Worm (Caenorhabditis elegans) whole organism, young adult: ENCODE results near the gene clec-266.

Experiments used
- B0035.1 ChIP-seq: sonication (generic microtip); optimal IDR thresholded peaks from 2 replicates; lab custom pipeline; 2016; ENCODE audit warnings: missing genetic modification characterization, mild to moderate bottlenecking, missing compliant biosample characterization, missing genotype, missing genetic modification reagents
- B0261.1 ChIP-seq: sonication (generic microtip); optimal IDR thresholded peaks from 2 replicates; lab custom pipeline; 2016; ENCODE audit warnings: mild to moderate bottlenecking, missing genetic modification characterization, moderate library complexity, missing compliant biosample characterization
- C17E4.6 ChIP-seq: fragments of 200-800 bp; sonication (Bioruptor generic); IDR thresholded peaks from 2 replicates; pipeline ENCODE4 v1.3.6; 2022; ENCODE audit warnings: missing genetic modification reagents, missing genetic modification characterization, missing compliant biosample characterization
- F22D6.2 ChIP-seq: sonication (generic microtip); optimal IDR thresholded peaks from 2 replicates; lab custom pipeline; 2016; ENCODE audit warnings: mild to moderate bottlenecking, missing genetic modification characterization, missing compliant biosample characterization
- F49E8.2 ChIP-seq: sonication (generic microtip); optimal IDR thresholded peaks from 3 replicates; lab custom pipeline; 2017; ENCODE audit warnings: missing genetic modification characterization, mild to moderate bottlenecking, missing compliant biosample characterization, antibody characterized with exemption, moderate library complexity; ENCODE audit not compliant: insufficient read depth
- F52B5.7 ChIP-seq: sonication (generic microtip); optimal IDR thresholded peaks from 2 replicates; lab custom pipeline; 2016; ENCODE audit warnings: mild to moderate bottlenecking, missing genetic modification characterization, missing compliant biosample characterization
- F57A8.1 ChIP-seq: fragments of 200-800 bp; sonication (Bioruptor generic); optimal IDR thresholded peaks from 2 replicates; lab custom pipeline; 2018; ENCODE audit warnings: mild to moderate bottlenecking, missing genetic modification characterization, moderate library complexity, missing compliant biosample characterization
- F57C9.4 ChIP-seq: sonication (generic microtip); optimal IDR thresholded peaks from 2 replicates; lab custom pipeline; 2017; ENCODE audit warnings: mild to moderate bottlenecking, missing genetic modification characterization, missing compliant biosample characterization
- K11D2.4 ChIP-seq: fragments of 200-800 bp; sonication (Bioruptor generic); IDR thresholded peaks from 2 replicates; pipeline ENCODE4 v1.3.6; 2022; ENCODE audit warnings: missing genetic modification reagents, missing genetic modification characterization, missing compliant biosample characterization
- K12H6.12 ChIP-seq: fragments of 200-800 bp; sonication (Bioruptor generic); optimal IDR thresholded peaks from 2 replicates; lab custom pipeline; 2018; ENCODE audit warnings: mild to moderate bottlenecking, missing genetic modification characterization, missing compliant biosample characterization
- T07F8.4 ChIP-seq: sonication (generic microtip); optimal IDR thresholded peaks from 2 replicates; lab custom pipeline; 2016; ENCODE audit warnings: mild to moderate bottlenecking, missing genetic modification characterization, moderate library complexity, missing compliant biosample characterization
- Y53G8AR.9 ChIP-seq: fragments of 200-800 bp; sonication (Bioruptor generic); conservative IDR thresholded peaks from 2 replicates; pipeline ENCODE4 v1.3.6; 2022; ENCODE audit warnings: missing genetic modification reagents, missing genetic modification characterization, missing compliant biosample characterization
- Y95B8A.8 ChIP-seq: fragments of 200-800 bp; sonication (Bioruptor generic); IDR thresholded peaks from 2 replicates; pipeline ENCODE4 v1.3.6; 2022; ENCODE audit warnings: missing genetic modification reagents, missing genetic modification characterization, missing compliant biosample characterization
- ama-1 ChIP-seq, 3 experiments: fragments of 150-350 bp in 1 of 3; sonication (generic microtip) in 2 of 3; optimal IDR thresholded peaks; 2 replicates each; lab custom pipeline; 2014 to 2018; ENCODE audit warnings: missing biosample characterization in 2 of 3, missing genetic modification characterization in 2 of 3, missing genetic modification reagents in 2 of 3
- aptf-2 ChIP-seq: fragments of 200-800 bp; sonication (Bioruptor generic); conservative IDR thresholded peaks from 2 replicates; pipeline ENCODE4 v1.3.6; 2022; ENCODE audit warnings: missing genetic modification reagents, missing genetic modification characterization, missing compliant biosample characterization
- atf-7 ChIP-seq: sonication (generic microtip); optimal IDR thresholded peaks from 2 replicates; lab custom pipeline; 2017; ENCODE audit warnings: mild to moderate bottlenecking, missing genetic modification characterization, missing compliant biosample characterization
- attf-3 ChIP-seq: fragments of 200-800 bp; sonication (Bioruptor generic); conservative IDR thresholded peaks from 2 replicates; pipeline ENCODE4 v1.3.6; 2022; ENCODE audit warnings: missing genetic modification reagents, missing genetic modification characterization, missing compliant biosample characterization
- attf-5 ChIP-seq: fragments of 200-800 bp; sonication (Bioruptor generic); optimal IDR thresholded peaks from 2 replicates; lab custom pipeline; 2018; ENCODE audit warnings: mild to moderate bottlenecking, missing genetic modification characterization, missing compliant biosample characterization
- attf-6 ChIP-seq: fragments of 200-800 bp; sonication (Bioruptor generic); IDR thresholded peaks from 2 replicates; pipeline ENCODE4 v1.3.6; 2022; ENCODE audit warnings: missing genetic modification reagents, missing genetic modification characterization, missing compliant biosample characterization
- ceh-100 ChIP-seq: fragments of 200-800 bp; sonication (Bioruptor generic); IDR thresholded peaks from 2 replicates; pipeline ENCODE4 v1.3.6; 2022; ENCODE audit warnings: missing genetic modification reagents, missing genetic modification characterization, missing compliant biosample characterization
- ceh-40 ChIP-seq: fragments of 200-800 bp; sonication (Bioruptor generic); IDR thresholded peaks from 2 replicates; pipeline ENCODE4 v1.3.6; 2022; ENCODE audit warnings: missing genetic modification characterization, missing compliant biosample characterization
- ceh-79 ChIP-seq: sonication (generic microtip); optimal IDR thresholded peaks from 2 replicates; lab custom pipeline; 2017; ENCODE audit warnings: mild to moderate bottlenecking, missing genetic modification characterization, missing compliant biosample characterization
- chd-7 ChIP-seq: sonication (generic microtip); optimal IDR thresholded peaks from 2 replicates; lab custom pipeline; 2016; ENCODE audit warnings: mild to moderate bottlenecking, missing genetic modification characterization, moderate library complexity, missing compliant biosample characterization
- dpff-1 ChIP-seq: sonication (generic microtip); optimal IDR thresholded peaks from 2 replicates; lab custom pipeline; 2017; ENCODE audit warnings: mild to moderate bottlenecking, missing genetic modification characterization, missing compliant biosample characterization
- dpl-1 ChIP-seq: fragments of 150-350 bp; optimal IDR thresholded peaks from 2 replicates; lab custom pipeline; 2014; ENCODE audit warnings: missing biosample characterization, missing genetic modification reagents, missing genetic modification characterization
- efl-1 ChIP-seq: fragments of 150-350 bp; optimal IDR thresholded peaks from 2 replicates; lab custom pipeline; 2014; ENCODE audit warnings: missing biosample characterization, missing genetic modification reagents, missing genetic modification characterization
- egl-44 ChIP-seq: fragments of 200-800 bp; sonication (Bioruptor generic); IDR thresholded peaks from 2 replicates; pipeline ENCODE4 v1.3.6; 2022; ENCODE audit warnings: missing genetic modification reagents, missing genetic modification characterization, missing compliant biosample characterization
- ets-4 ChIP-seq: fragments of 200-800 bp; sonication (Bioruptor generic); optimal IDR thresholded peaks from 2 replicates; lab custom pipeline; 2018; ENCODE audit warnings: mild to moderate bottlenecking, missing genetic modification characterization, missing compliant biosample characterization
- fkh-3 ChIP-seq: sonication (generic microtip); optimal IDR thresholded peaks from 2 replicates; lab custom pipeline; 2016; ENCODE audit warnings: mild to moderate bottlenecking, missing genetic modification characterization, missing compliant biosample characterization
- hlh-12 ChIP-seq: sonication (generic microtip); optimal IDR thresholded peaks from 2 replicates; lab custom pipeline; 2016; ENCODE audit warnings: missing genetic modification characterization, missing compliant biosample characterization
- let-607 ChIP-seq, 2 experiments: fragments of 200-800 bp in 1 of 2; sonication (Bioruptor generic) in 1 of 2; sonication (generic microtip) in 1 of 2; optimal IDR thresholded peaks; 2 replicates each; lab custom pipeline; 2016 to 2018; ENCODE audit warnings: mild to moderate bottlenecking in 2 of 2, missing compliant biosample characterization in 2 of 2, missing genetic modification characterization in 2 of 2, moderate library complexity in 2 of 2, missing genotype in 1 of 2
- madf-10 ChIP-seq: sonication (generic microtip); optimal IDR thresholded peaks from 2 replicates; lab custom pipeline; 2016; ENCODE audit warnings: mild to moderate bottlenecking, missing genetic modification characterization, missing compliant biosample characterization
- madf-6 ChIP-seq: fragments of 200-800 bp; sonication (Bioruptor generic); IDR thresholded peaks from 2 replicates; pipeline ENCODE4 v1.3.6; 2022; ENCODE audit warnings: missing genetic modification reagents, missing genetic modification characterization, missing compliant biosample characterization
- madf-8 ChIP-seq: fragments of 200-800 bp; sonication (Bioruptor generic); conservative IDR thresholded peaks from 2 replicates; pipeline ENCODE4 v1.3.6; 2022; ENCODE audit warnings: missing genetic modification reagents, missing genetic modification characterization, missing compliant biosample characterization
- mel-28 ChIP-seq: sonication (generic microtip); optimal IDR thresholded peaks from 2 replicates; lab custom pipeline; 2016; ENCODE audit warnings: borderline replicate concordance, mild to moderate bottlenecking, missing genetic modification characterization, missing compliant biosample characterization
- nhr-90 ChIP-seq: sonication (generic microtip); optimal IDR thresholded peaks from 2 replicates; lab custom pipeline; 2016; ENCODE audit warnings: missing genotype, mild to moderate bottlenecking, missing genetic modification characterization, missing compliant biosample characterization
- pbrm-1 ChIP-seq: fragments of 200-800 bp; sonication (Bioruptor generic); IDR thresholded peaks from 2 replicates; pipeline ENCODE4 v1.3.6; 2022; ENCODE audit warnings: missing genetic modification reagents, missing genetic modification characterization, missing compliant biosample characterization
- snpc-1.1 ChIP-seq: sonication (generic microtip); optimal IDR thresholded peaks from 2 replicates; lab custom pipeline; 2017; ENCODE audit warnings: missing genetic modification characterization, mild to moderate bottlenecking, missing compliant biosample characterization, antibody characterized with exemption, moderate library complexity, missing genotype, missing genetic modification reagents; ENCODE audit not compliant: insufficient read depth
- snpc-1.3 ChIP-seq: sonication (generic microtip); optimal IDR thresholded peaks from 2 replicates; lab custom pipeline; 2017; ENCODE audit warnings: missing genetic modification characterization, mild to moderate bottlenecking, missing compliant biosample characterization, antibody characterized with exemption, moderate library complexity, missing genotype, missing genetic modification reagents; ENCODE audit not compliant: insufficient read depth
- snpc-3.4 ChIP-seq: sonication (generic microtip); optimal IDR thresholded peaks from 2 replicates; lab custom pipeline; 2017; ENCODE audit warnings: missing genetic modification characterization, mild to moderate bottlenecking, missing compliant biosample characterization, antibody characterized with exemption, moderate library complexity, missing genotype, missing genetic modification reagents
- snpc-4 ChIP-seq, 5 experiments: fragments of 150-350 bp in 1 of 5; sonication (generic microtip) in 4 of 5; optimal IDR thresholded peaks; 2 replicates each; lab custom pipeline; 2014 to 2018; ENCODE audit warnings: missing genetic modification characterization in 5 of 5, missing biosample characterization in 3 of 5, antibody characterized with exemption in 2 of 5, mild to moderate bottlenecking in 2 of 5, missing compliant biosample characterization in 2 of 5, missing genotype in 2 of 5, moderate library complexity in 2 of 5, missing genetic modification reagents in 1 of 5
- somi-1 ChIP-seq: fragments of 200-800 bp; sonication (Bioruptor generic); optimal IDR thresholded peaks from 2 replicates; lab custom pipeline; 2018; ENCODE audit warnings: mild to moderate bottlenecking, missing genetic modification characterization, missing compliant biosample characterization
- tbp1 ChIP-seq: fragments of 200-800 bp; sonication (Bioruptor generic); optimal IDR thresholded peaks from 2 replicates; lab custom pipeline; 2018; ENCODE audit warnings: mild to moderate bottlenecking, missing genetic modification characterization, missing compliant biosample characterization
- xnd-1 ChIP-seq: sonication (generic microtip); optimal IDR thresholded peaks from 2 replicates; lab custom pipeline; 2016; ENCODE audit warnings: missing genotype, missing genetic modification reagents, missing genetic modification characterization, missing compliant biosample characterization
- zim-3 ChIP-seq: sonication (generic microtip); optimal IDR thresholded peaks from 2 replicates; lab custom pipeline; 2017; ENCODE audit warnings: mild to moderate bottlenecking, missing genetic modification characterization, moderate library complexity, missing compliant biosample characterization
- ztf-22 ChIP-seq: fragments of 200-800 bp; sonication (Bioruptor generic); optimal IDR thresholded peaks from 2 replicates; lab custom pipeline; 2018; ENCODE audit warnings: mild to moderate bottlenecking, missing genetic modification characterization, moderate library complexity, missing compliant biosample characterization

clec-266 gene

DNA sequence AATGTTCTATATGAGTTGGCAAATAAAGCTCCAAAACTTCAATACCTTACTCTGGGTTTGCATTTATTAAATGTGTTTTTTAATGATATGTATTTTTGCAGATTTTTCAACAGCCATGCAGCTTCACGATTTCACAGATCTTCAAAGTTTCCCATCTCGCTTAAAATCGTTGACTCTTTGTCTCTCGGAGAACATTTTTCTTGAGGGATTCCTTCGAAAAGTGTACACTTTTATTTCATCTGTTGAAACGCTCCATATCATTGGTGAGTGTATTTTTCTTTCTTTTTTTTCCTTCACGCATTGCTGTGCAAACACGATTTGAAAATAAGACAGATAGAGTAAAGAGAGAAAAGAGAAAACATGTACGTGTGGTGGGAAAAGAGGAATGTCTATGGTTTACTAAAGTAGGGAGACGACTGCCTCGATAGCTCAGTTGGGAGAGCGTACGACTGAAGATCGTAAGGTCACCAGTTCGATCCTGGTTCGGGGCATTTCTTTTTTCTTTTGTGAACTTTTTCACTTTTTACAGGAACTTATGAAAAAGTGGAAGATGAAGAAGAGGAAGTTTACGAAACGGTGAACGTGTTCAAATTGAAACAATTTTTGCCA, 29.4 kb downstream of the clec-266 start (continued):
- peak; percentile 62 for TF ChIP-seq somi-1 (GFP tag; lab: Kevin White, UChicago)
- no peak for TF ChIP-seq attf-6 (GFP tag; lab: Robert Waterston, UW)
- no peak for TF ChIP-seq aptf-2 (GFP tag; lab: Robert Waterston, UW)
- no peak for TF ChIP-seq F49E8.2 (tag; lab: Kevin White, UChicago)
- peak; percentile 16 for TF ChIP-seq F22D6.2 (tag; lab: Kevin White, UChicago)
- TF ChIP-seq ceh-79 (tag; lab: Kevin White, UChicago): peak; percentile 82
- peak; percentile 52 for TF ChIP-seq atf-7
- TF ChIP-seq ztf-22: no peak
- peak; percentile 69 for TF ChIP-seq T07F8.4 (tag; lab: Kevin White, UChicago)
- TF ChIP-seq let-607 (tag; optimal IDR thresholded peaks at IDR 0.05; lab: Kevin White, UChicago): peak in 1 of 2 experiments; percentile 36
- peak; percentile 87 for TF ChIP-seq snpc-3.4 (tag; lab: Kevin White, UChicago)
- TF ChIP-seq Y95B8A.8: no peak
- TF ChIP-seq efl-1 (GFP tag; lab: Kevin White, UChicago): no peak
- TF ChIP-seq pbrm-1: peak; percentile 88
- TF ChIP-seq ceh-100 (GFP tag; lab: Robert Waterston, UW): peak; percentile 65; the same call in 1 of the 2 replicates
- no peak for TF ChIP-seq F57C9.4 (tag; lab: Kevin White, UChicago)
- TF ChIP-seq B0035.1 (tag; lab: Kevin White, UChicago): peak; percentile 73
- peak; percentile 82 for TF ChIP-seq madf-10 (tag; lab: Kevin White, UChicago)
- peak; percentile 84 for TF ChIP-seq chd-7
- no peak for TF ChIP-seq ets-4 (GFP tag; lab: Kevin White, UChicago)
- TF ChIP-seq hlh-12 (tag; lab: Kevin White, UChicago): peak; percentile 85
- TF ChIP-seq zim-3 (tag; lab: Kevin White, UChicago): peak; percentile 77
- peak; percentile 77 for TF ChIP-seq snpc-4 (GFP tag; optimal IDR thresholded peaks at IDR 0.05; lab: Kevin White, UChicago)
- peak in 1 of 4 experiments; percentile 54 for TF ChIP-seq snpc-4 (tag; optimal IDR thresholded peaks at IDR 0.05; lab: Kevin White, UChicago)
- no peak for TF ChIP-seq madf-6 (GFP tag; lab: Robert Waterston, UW)
- TF ChIP-seq xnd-1 (tag; lab: Kevin White, UChicago): no peak
- TF ChIP-seq dpff-1 (tag; lab: Kevin White, UChicago): peak; percentile 32
- TF ChIP-seq Y53G8AR.9 (GFP tag; lab: Robert Waterston, UW): peak; percentile 75
- TF ChIP-seq tbp1 (GFP tag; lab: Kevin White, UChicago): peak; percentile 99
- no peak for TF ChIP-seq C17E4.6 (GFP tag; lab: Robert Waterston, UW)
- peak; percentile 73 for TF ChIP-seq fkh-3
- TF ChIP-seq madf-8 (GFP tag; lab: Robert Waterston, UW): no peak
- TF ChIP-seq snpc-1.3: peak; percentile 93
- peak; percentile 96 for TF ChIP-seq B0261.1 (tag; lab: Kevin White, UChicago)
- TF ChIP-seq F57A8.1 (GFP tag; lab: Kevin White, UChicago): peak; percentile 62
- TF ChIP-seq K11D2.4 (GFP tag; lab: Robert Waterston, UW): peak; percentile 71
- no peak for TF ChIP-seq attf-3 (GFP tag; lab: Robert Waterston, UW)
- TF ChIP-seq ceh-40: peak; percentile 83; the same call in 1 of the 2 replicates
- peak; percentile 40 for TF ChIP-seq K12H6.12 (tag; lab: Kevin White, UChicago)
- peak; percentile 56 for TF ChIP-seq snpc-1.1 (tag; lab: Kevin White, UChicago)
- no peak for TF ChIP-seq dpl-1 (GFP tag; lab: Kevin White, UChicago)
- TF ChIP-seq egl-44 (GFP tag; lab: Robert Waterston, UW): peak; percentile 93
- peak; percentile 87 for TF ChIP-seq nhr-90 (tag; lab: Kevin White, UChicago)
- no peak for TF ChIP-seq mel-28 (tag; lab: Kevin White, UChicago)
- peak; percentile 51 for TF ChIP-seq attf-5 (GFP tag; lab: Kevin White, UChicago)
- no peak for TF ChIP-seq F52B5.7 (tag; lab: Kevin White, UChicago)
- TF ChIP-seq ama-1 (optimal IDR thresholded peaks at IDR 0.05; lab: Kevin White, UChicago): no peak
- peak; percentile 71 to 89 for TF ChIP-seq ama-1 (GFP tag; optimal IDR thresholded peaks at IDR 0.05; lab: Kevin White, UChicago)
